Worm (Caenorhabditis elegans) whole organism, L1 larva: ENCODE measurements around the gene hsp-12.2.

Experiments
- C34B4.2 ChIP-seq: sonication (generic microtip); optimal IDR thresholded peaks from 2 replicates; lab custom pipeline; 2017; ENCODE audit warnings: mild to moderate bottlenecking, missing genetic modification characterization, missing compliant biosample characterization
- F16B12.6 ChIP-seq: fragments of 150-350 bp; optimal IDR thresholded peaks from 2 replicates; lab custom pipeline; 2014; ENCODE audit warnings: missing biosample characterization, missing genetic modification characterization
- Y116A8C.19 ChIP-seq: sonication (generic microtip); optimal IDR thresholded peaks from 2 replicates; lab custom pipeline; 2016; ENCODE audit warnings: missing compliant biosample characterization, missing genetic modification characterization, borderline replicate concordance
- alr-1 ChIP-seq: fragments of 200-800 bp; sonication (Bioruptor generic); optimal IDR thresholded peaks from 2 replicates; lab custom pipeline; 2018; ENCODE audit warnings: borderline replicate concordance, mild to moderate bottlenecking, missing genetic modification characterization, missing compliant biosample characterization
- aly-2 ChIP-seq: fragments of 150-350 bp; optimal IDR thresholded peaks from 2 replicates; lab custom pipeline; 2014; ENCODE audit warnings: missing biosample characterization, missing genetic modification characterization
- ceh-63 ChIP-seq: fragments of 200-800 bp; sonication (Bioruptor generic); optimal IDR thresholded peaks from 2 replicates; lab custom pipeline; 2018; ENCODE audit warnings: mild to moderate bottlenecking, missing genetic modification characterization, missing compliant biosample characterization
- ceh-8 ChIP-seq: fragments of 200-800 bp; sonication (Bioruptor generic); optimal IDR thresholded peaks from 2 replicates; lab custom pipeline; 2018; ENCODE audit warnings: mild to moderate bottlenecking, missing genetic modification characterization, moderate library complexity, missing compliant biosample characterization
- ceh-82 ChIP-seq, 3 experiments: fragments of 150-350 bp in 1 of 3; sonication (generic microtip) in 2 of 3; optimal IDR thresholded peaks; 2 replicates each; lab custom pipeline; 2014 to 2017; ENCODE audit warnings: missing biosample characterization in 3 of 3, missing genetic modification characterization in 3 of 3
- ceh-88 ChIP-seq: fragments of 200-800 bp; sonication (Bioruptor generic); IDR thresholded peaks from 2 replicates; pipeline ENCODE4 v1.3.6; 2022; ENCODE audit warnings: missing genetic modification characterization, missing compliant biosample characterization
- ceh-90 ChIP-seq: sonication (generic microtip); optimal IDR thresholded peaks from 2 replicates; lab custom pipeline; 2016; ENCODE audit warnings: missing genetic modification characterization, missing compliant biosample characterization
- dsc-1 ChIP-seq: sonication (generic microtip); optimal IDR thresholded peaks from 2 replicates; lab custom pipeline; 2016; ENCODE audit warnings: mild to moderate bottlenecking, missing genetic modification characterization, missing compliant biosample characterization
- efl-1 ChIP-seq, 4 experiments: fragments of 150-350 bp; optimal IDR thresholded peaks in 3 of 4; peaks in 1 of 4; 1 replicate in 1 of 4; 2 replicates in 3 of 4; lab custom pipeline; 2014; ENCODE audit warnings: missing biosample characterization in 2 of 4, missing genetic modification characterization in 2 of 4, missing genetic modification reagents in 2 of 4
- efl-3 ChIP-seq: fragments of 200-800 bp; sonication (Bioruptor generic); optimal IDR thresholded peaks from 2 replicates; lab custom pipeline; 2018; ENCODE audit warnings: mild to moderate bottlenecking, missing genetic modification characterization, missing compliant biosample characterization
- elt-2 ChIP-seq: sonication (generic microtip); optimal IDR thresholded peaks from 2 replicates; lab custom pipeline; 2016; ENCODE audit warnings: missing genetic modification characterization, mild to moderate bottlenecking, inconsistent platforms, missing compliant biosample characterization, missing genetic modification reagents
- ets-5 ChIP-seq: fragments of 200-800 bp; sonication (Bioruptor generic); IDR thresholded peaks from 2 replicates; pipeline ENCODE4 v1.3.6; 2022; ENCODE audit warnings: missing genetic modification characterization, missing compliant biosample characterization
- grh-1 ChIP-seq: fragments of 200-800 bp; sonication (Bioruptor generic); IDR thresholded peaks from 2 replicates; pipeline ENCODE4 v1.3.6; 2022; ENCODE audit warnings: missing genetic modification reagents, missing genetic modification characterization, missing compliant biosample characterization
- hlh-17 ChIP-seq: fragments of 200-800 bp; sonication (Bioruptor generic); optimal IDR thresholded peaks from 2 replicates; lab custom pipeline; 2018; ENCODE audit warnings: missing genetic modification characterization, mild to moderate bottlenecking, missing compliant biosample characterization, moderate library complexity, borderline replicate concordance
- lin-14 ChIP-seq: fragments of 200-800 bp; sonication (Bioruptor generic); optimal IDR thresholded peaks from 2 replicates; lab custom pipeline; 2018; ENCODE audit warnings: mild to moderate bottlenecking, missing genetic modification characterization, moderate library complexity, missing compliant biosample characterization
- lir-3 ChIP-seq: sonication (generic microtip); optimal IDR thresholded peaks from 2 replicates; lab custom pipeline; 2016; ENCODE audit warnings: mild to moderate bottlenecking, missing genetic modification characterization, moderate library complexity, missing compliant biosample characterization; ENCODE audit not compliant: poor library complexity
- lsy-2 ChIP-seq, 2 experiments: fragments of 150-350 bp; optimal IDR thresholded peaks; 2 replicates each; lab custom pipeline; 2014; ENCODE audit warnings: missing biosample characterization in 2 of 2, missing genetic modification characterization in 2 of 2
- mdl-1 ChIP-seq, 2 experiments: fragments of 150-350 bp; optimal IDR thresholded peaks; 2 replicates each; lab custom pipeline; 2014 to 2017; ENCODE audit warnings: missing biosample characterization in 2 of 2, missing genetic modification characterization in 2 of 2, inconsistent platforms in 1 of 2
- nhr-12 ChIP-seq: sonication (generic microtip); optimal IDR thresholded peaks from 2 replicates; lab custom pipeline; 2017; ENCODE audit warnings: missing biosample characterization, missing genetic modification characterization
- nhr-19 ChIP-seq: fragments of 200-800 bp; sonication (Bioruptor generic); conservative IDR thresholded peaks from 2 replicates; pipeline ENCODE4 v1.3.6; 2022; ENCODE audit warnings: missing genetic modification characterization, missing compliant biosample characterization
- nhr-20 ChIP-seq: sonication (generic microtip); optimal IDR thresholded peaks from 2 replicates; lab custom pipeline; 2016; ENCODE audit warnings: mild to moderate bottlenecking, missing genetic modification characterization, missing compliant biosample characterization
- nhr-28 ChIP-seq: fragments of 150-350 bp; optimal IDR thresholded peaks from 2 replicates; lab custom pipeline; 2014; ENCODE audit warnings: missing biosample characterization, missing genetic modification characterization
- nhr-47 ChIP-seq: sonication (generic microtip); optimal IDR thresholded peaks from 2 replicates; lab custom pipeline; 2016; ENCODE audit warnings: mild to moderate bottlenecking, missing genetic modification characterization, moderate library complexity, missing compliant biosample characterization
- nhr-71 ChIP-seq: sonication (generic microtip); optimal IDR thresholded peaks from 2 replicates; lab custom pipeline; 2016; ENCODE audit warnings: mild to moderate bottlenecking, missing genetic modification characterization, moderate library complexity, missing compliant biosample characterization
- nhr-76 ChIP-seq: sonication (generic microtip); optimal IDR thresholded peaks from 2 replicates; lab custom pipeline; 2017; ENCODE audit warnings: missing biosample characterization, missing genetic modification characterization
- pag-3 ChIP-seq: sonication (generic microtip); optimal IDR thresholded peaks from 2 replicates; lab custom pipeline; 2017; ENCODE audit warnings: missing genetic modification characterization, mild to moderate bottlenecking, missing compliant biosample characterization, antibody characterized with exemption, borderline replicate concordance; ENCODE audit not compliant: insufficient read depth
- pax-3 ChIP-seq: fragments of 200-800 bp; sonication (Bioruptor generic); optimal IDR thresholded peaks from 2 replicates; lab custom pipeline; 2018; ENCODE audit warnings: mild to moderate bottlenecking, missing genetic modification characterization, moderate library complexity, missing compliant biosample characterization
- pqm-1 ChIP-seq: sonication (generic microtip); optimal IDR thresholded peaks from 3 replicates; lab custom pipeline; 2017; ENCODE audit warnings: missing biosample characterization, missing genetic modification characterization
- skn-1 ChIP-seq: fragments of 150-350 bp; optimal IDR thresholded peaks from 2 replicates; lab custom pipeline; 2014; ENCODE audit warnings: missing biosample characterization, missing genetic modification characterization
- snpc-4 ChIP-seq: fragments of 150-350 bp; optimal IDR thresholded peaks from 2 replicates; lab custom pipeline; 2014; ENCODE audit warnings: missing biosample characterization, missing genetic modification characterization
- sptf-1 ChIP-seq: fragments of 150-350 bp; optimal IDR thresholded peaks from 2 replicates; lab custom pipeline; 2014; ENCODE audit warnings: missing biosample characterization, missing genetic modification characterization
- sup-37 ChIP-seq: fragments of 200-800 bp; sonication (Bioruptor generic); optimal IDR thresholded peaks from 2 replicates; lab custom pipeline; 2018; ENCODE audit warnings: mild to moderate bottlenecking, missing genetic modification characterization, missing compliant biosample characterization
- tbx-2 ChIP-seq: sonication (generic microtip); optimal IDR thresholded peaks from 2 replicates; lab custom pipeline; 2016; ENCODE audit warnings: missing genetic modification characterization, missing compliant biosample characterization
- tlp-1 ChIP-seq: fragments of 150-350 bp; optimal IDR thresholded peaks from 2 replicates; lab custom pipeline; 2014; ENCODE audit warnings: missing biosample characterization, missing genetic modification characterization
- unc-130 ChIP-seq: fragments of 150-350 bp; optimal IDR thresholded peaks from 2 replicates; lab custom pipeline; 2017; ENCODE audit warnings: missing biosample characterization, missing genetic modification characterization, inconsistent platforms
- unc-30 ChIP-seq: sonication (generic microtip); optimal IDR thresholded peaks from 2 replicates; lab custom pipeline; 2017; ENCODE audit warnings: missing biosample characterization, missing genetic modification characterization
- unc-62 ChIP-seq: fragments of 150-350 bp; optimal IDR thresholded peaks from 2 replicates; lab custom pipeline; 2014; ENCODE audit warnings: missing biosample characterization, missing genetic modification reagents, missing genetic modification characterization
- unc-86 ChIP-seq: sonication (generic microtip); optimal IDR thresholded peaks from 2 replicates; lab custom pipeline; 2016; ENCODE audit warnings: missing genetic modification characterization, missing compliant biosample characterization
- vab-15 ChIP-seq: sonication (generic microtip); optimal IDR thresholded peaks from 2 replicates; lab custom pipeline; 2017; ENCODE audit warnings: missing genotype, mild to moderate bottlenecking, missing genetic modification characterization, missing compliant biosample characterization
- zip-4 ChIP-seq: fragments of 200-800 bp; sonication (Bioruptor generic); optimal IDR thresholded peaks from 2 replicates; lab custom pipeline; 2018; ENCODE audit warnings: mild to moderate bottlenecking, missing genetic modification characterization, moderate library complexity, missing compliant biosample characterization
- ztf-11 ChIP-seq, 2 experiments: sonication (generic microtip); optimal IDR thresholded peaks; 2 replicates each; lab custom pipeline; 2016 to 2017; ENCODE audit warnings: missing genetic modification characterization in 2 of 2, missing biosample characterization in 1 of 2, missing compliant biosample characterization in 1 of 2

hsp-12.2 gene

DNA sequence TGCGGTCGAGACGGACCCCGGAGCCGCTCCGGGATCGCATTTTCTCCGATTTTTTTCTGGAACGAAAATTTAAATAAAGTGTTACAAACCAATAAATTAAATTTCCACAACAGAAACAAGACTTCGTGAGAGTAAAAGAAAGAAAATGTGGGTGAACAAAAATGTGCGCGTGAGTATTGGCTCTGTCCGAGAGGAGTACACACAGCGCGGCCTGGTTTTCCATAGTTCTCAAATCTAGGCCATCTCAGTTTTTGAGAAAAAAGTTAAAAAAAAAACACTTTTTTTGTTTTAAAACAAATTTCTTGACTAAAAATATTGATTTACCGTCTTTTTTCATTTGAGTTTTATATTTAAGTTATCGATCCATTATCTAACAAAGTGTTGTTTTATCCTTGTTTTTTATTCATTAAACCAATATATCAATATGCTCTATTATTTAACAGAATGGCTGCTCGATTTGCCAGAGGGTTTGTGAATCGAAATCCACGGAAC, 6.7 kb downstream of the hsp-12.2 start, which contains the start of the genes C14B9.8 and mrpl-18 (continued):
- no peak for TF ChIP-seq sptf-1 (tag; lab: Kevin White, UChicago)
- TF ChIP-seq tlp-1, result no peak
- TF ChIP-seq lir-3, result peak; percentile 95
- TF ChIP-seq Y116A8C.19, result peak; percentile 63
- TF ChIP-seq nhr-12 (tag; lab: Kevin White, UChicago), result no peak
- TF ChIP-seq vab-15 (tag; lab: Kevin White, UChicago), result no peak
- TF ChIP-seq aly-2 (tag; lab: Kevin White, UChicago), result peak; percentile 22
- peak in 1 of 2 experiments; percentile 54 for TF ChIP-seq mdl-1 (tag; optimal IDR thresholded peaks at IDR 0.05; lab: Kevin White, UChicago)
- TF ChIP-seq F16B12.6 (tag; lab: Kevin White, UChicago), result peak; percentile 43
- TF ChIP-seq dsc-1 (tag; lab: Kevin White, UChicago), result peak; percentile 85
- peak; percentile 62 for TF ChIP-seq lin-14 (GFP tag; lab: Kevin White, UChicago)
- TF ChIP-seq ceh-88, result peak; percentile 18; the same call in 1 of the 2 replicates
- TF ChIP-seq nhr-76 (tag; lab: Kevin White, UChicago), result no peak
- no peak for TF ChIP-seq nhr-28 (tag; lab: Kevin White, UChicago)
- no peak for TF ChIP-seq ets-5
- TF ChIP-seq nhr-19, result peak; percentile 70
- TF ChIP-seq unc-130, result no peak
- TF ChIP-seq pqm-1 (tag; lab: Kevin White, UChicago), result no peak
- peak; percentile 83 for TF ChIP-seq tbx-2 (tag; lab: Kevin White, UChicago)
- TF ChIP-seq efl-1 (optimal IDR thresholded peaks at IDR 0.05; lab: Kevin White, UChicago), result peak; percentile 69 to 73
- TF ChIP-seq efl-1 (GFP tag; optimal IDR thresholded peaks at IDR 0.05 in 1 of 2; lab: Kevin White, UChicago), result peak; percentile 66 to 97
- no peak for TF ChIP-seq ceh-63 (GFP tag; lab: Kevin White, UChicago)
- peak; percentile 47 for TF ChIP-seq snpc-4 (tag; lab: Kevin White, UChicago)
- peak; percentile 57 for TF ChIP-seq unc-86 (tag; lab: Kevin White, UChicago)
- TF ChIP-seq nhr-20 (tag; lab: Kevin White, UChicago), result peak; percentile 67
- no peak for TF ChIP-seq unc-30 (tag; lab: Kevin White, UChicago)
- no peak for TF ChIP-seq unc-62 (GFP tag; lab: Kevin White, UChicago)
- TF ChIP-seq C34B4.2, result peak; percentile 33
- peak; percentile 93 for TF ChIP-seq ceh-90
- TF ChIP-seq ztf-11 (tag; optimal IDR thresholded peaks at IDR 0.05; lab: Kevin White, UChicago), result peak in 1 of 2 experiments; percentile 89
- peak; percentile 13 for TF ChIP-seq skn-1 (tag; lab: Kevin White, UChicago)
- TF ChIP-seq grh-1, result peak; percentile 59
- TF ChIP-seq lsy-2 (tag; optimal IDR thresholded peaks at IDR 0.05; lab: Kevin White, UChicago), result peak; percentile 78 to 82
- TF ChIP-seq ceh-82 (tag; optimal IDR thresholded peaks at IDR 0.05; lab: Kevin White, UChicago), result peak; percentile 26 to 72 (median 37)
- TF ChIP-seq nhr-71 (tag; lab: Kevin White, UChicago), result peak; percentile 87
- no peak for TF ChIP-seq hlh-17 (GFP tag; lab: Kevin White, UChicago)
- TF ChIP-seq sup-37 (GFP tag; lab: Kevin White, UChicago), result no peak
- TF ChIP-seq pag-3 (tag; lab: Kevin White, UChicago), result no peak
- peak; percentile 47 for TF ChIP-seq elt-2 (tag; lab: Kevin White, UChicago)
- no peak for TF ChIP-seq alr-1 (tag; lab: Kevin White, UChicago)
- TF ChIP-seq pax-3 (tag; lab: Kevin White, UChicago), result peak; percentile 70
- TF ChIP-seq ceh-8 (GFP tag; lab: Kevin White, UChicago), result no peak
- peak; percentile 88 for TF ChIP-seq nhr-47 (tag; lab: Kevin White, UChicago)
- TF ChIP-seq efl-3 (GFP tag; lab: Kevin White, UChicago), result no peak
- peak; percentile 6 for TF ChIP-seq zip-4 (GFP tag; lab: Kevin White, UChicago)
